Fruit fly (Drosophila melanogaster) whole organism, prepupa: ENCODE results near the gene Hs2st.

Source experiments
- CG10631 ChIP-seq: fragments of 200-800 bp; sonication (Bioruptor generic); optimal IDR thresholded peaks from 2 replicates; lab custom pipeline; 2016; ENCODE audit warnings: missing biosample characterization, missing genetic modification characterization
- CG10669 ChIP-seq: fragments of 200-800 bp; sonication (Bioruptor generic); optimal IDR thresholded peaks from 3 replicates; lab custom pipeline; 2018; ENCODE audit warnings: missing biosample characterization, mild to moderate bottlenecking, missing genetic modification characterization, moderate library complexity
- CG11294 ChIP-seq: fragments of 200-800 bp; sonication (Bioruptor generic); IDR thresholded peaks from 2 replicates; pipeline ENCODE4 v1.3.6; 2022; ENCODE audit warnings: missing biosample characterization, missing genetic modification characterization
- CG11762 ChIP-seq: fragments of 200-800 bp; sonication (Bioruptor generic); optimal IDR thresholded peaks from 3 replicates; lab custom pipeline; 2016; ENCODE audit warnings: missing biosample characterization, missing genetic modification characterization; ENCODE audit not compliant: insufficient read depth
- CG1621 ChIP-seq: fragments of 200-800 bp; sonication (Bioruptor generic); optimal IDR thresholded peaks from 3 replicates; lab custom pipeline; 2018; ENCODE audit warnings: missing biosample characterization, mild to moderate bottlenecking, missing genetic modification characterization
- CG16779 ChIP-seq: fragments of 200-800 bp; sonication (Bioruptor generic); optimal IDR thresholded peaks from 3 replicates; lab custom pipeline; 2017; ENCODE audit warnings: missing biosample characterization, mild to moderate bottlenecking, missing genetic modification characterization
- CG3032 ChIP-seq: fragments of 200-800 bp; optimal IDR thresholded peaks from 2 replicates; lab custom pipeline; 2019; ENCODE audit warnings: missing biosample characterization, mild to moderate bottlenecking, missing genetic modification characterization, moderate library complexity
- CG31627 ChIP-seq: fragments of 200-800 bp; sonication (Bioruptor generic); optimal IDR thresholded peaks from 3 replicates; lab custom pipeline; 2016; ENCODE audit warnings: missing biosample characterization, missing genetic modification characterization
- CG32006 ChIP-seq: fragments of 200-800 bp; sonication (Bioruptor generic); optimal IDR thresholded peaks from 3 replicates; lab custom pipeline; 2017; ENCODE audit warnings: missing biosample characterization, mild to moderate bottlenecking, missing genetic modification characterization
- CG34406 ChIP-seq: fragments of 200-800 bp; sonication (Bioruptor generic); optimal IDR thresholded peaks from 3 replicates; lab custom pipeline; 2016; ENCODE audit warnings: missing biosample characterization, missing genetic modification characterization
- CG3919 ChIP-seq: fragments of 200-800 bp; sonication (Bioruptor generic); optimal IDR thresholded peaks from 3 replicates; lab custom pipeline; 2016; ENCODE audit warnings: missing biosample characterization, missing genetic modification characterization
- CG4318 ChIP-seq: fragments of 200-800 bp; sonication (Bioruptor generic); optimal IDR thresholded peaks from 3 replicates; lab custom pipeline; 2017; ENCODE audit warnings: missing biosample characterization, mild to moderate bottlenecking, missing genetic modification characterization
- CG6163 ChIP-seq: fragments of 200-800 bp; sonication (Bioruptor generic); IDR thresholded peaks from 3 replicates; pipeline ENCODE4 v1.3.6; 2022; ENCODE audit warnings: missing biosample characterization, missing genetic modification characterization
- CG6276 ChIP-seq: fragments of 200-800 bp; sonication (Bioruptor generic); optimal IDR thresholded peaks from 2 replicates; lab custom pipeline; 2017; ENCODE audit warnings: missing biosample characterization, mild to moderate bottlenecking, missing genetic modification characterization
- CG6808 ChIP-seq: fragments of 200-800 bp; sonication (Bioruptor generic); optimal IDR thresholded peaks from 3 replicates; lab custom pipeline; 2017; ENCODE audit warnings: missing biosample characterization, missing genetic modification characterization, mild to moderate bottlenecking, moderate library complexity, missing genetic modification reagents
- CG7368 ChIP-seq: fragments of 200-800 bp; sonication (Bioruptor generic); optimal IDR thresholded peaks from 3 replicates; lab custom pipeline; 2016; ENCODE audit warnings: missing biosample characterization, missing genetic modification characterization
- CG8319 ChIP-seq: fragments of 200-800 bp; sonication (Bioruptor generic); optimal IDR thresholded peaks from 3 replicates; lab custom pipeline; 2016; ENCODE audit warnings: missing biosample characterization, missing genetic modification characterization
- CG9139 ChIP-seq: fragments of 200-800 bp; sonication (Bioruptor generic); optimal IDR thresholded peaks from 3 replicates; lab custom pipeline; 2017; ENCODE audit warnings: missing biosample characterization, mild to moderate bottlenecking, missing genetic modification characterization
- Eip93F ChIP-seq: fragments of 200-800 bp; sonication (Bioruptor generic); optimal IDR thresholded peaks from 2 replicates; lab custom pipeline; 2016; ENCODE audit warnings: missing biosample characterization, mild to moderate bottlenecking, missing genetic modification characterization
- Ets96B ChIP-seq: fragments of 200-800 bp; optimal IDR thresholded peaks from 2 replicates; lab custom pipeline; 2019; ENCODE audit warnings: missing biosample characterization, mild to moderate bottlenecking, missing genetic modification characterization, moderate library complexity
- Gug ChIP-seq: fragments of 200-800 bp; sonication (Bioruptor generic); IDR thresholded peaks from 2 replicates; pipeline ENCODE4 v1.3.6; 2022; ENCODE audit warnings: missing biosample characterization, missing genetic modification characterization
- Hr38 ChIP-seq: sonication (Bioruptor generic); optimal IDR thresholded peaks from 2 replicates; lab custom pipeline; 2016; ENCODE audit warnings: missing biosample characterization, missing genetic modification characterization
- Hr39 ChIP-seq: fragments of 200-800 bp; sonication (Bioruptor generic); optimal IDR thresholded peaks from 2 replicates; lab custom pipeline; 2016; ENCODE audit warnings: missing biosample characterization, missing genetic modification characterization
- Hr4 ChIP-seq: fragments of 200-800 bp; sonication (Bioruptor generic); optimal IDR thresholded peaks from 3 replicates; lab custom pipeline; 2016; ENCODE audit warnings: missing biosample characterization, missing genetic modification characterization
- Lpt ChIP-seq: fragments of 200-800 bp; sonication (Bioruptor generic); optimal IDR thresholded peaks from 3 replicates; lab custom pipeline; 2016; ENCODE audit warnings: missing biosample characterization, missing genetic modification characterization
- Met ChIP-seq: fragments of 200-800 bp; sonication (Bioruptor generic); optimal IDR thresholded peaks from 3 replicates; lab custom pipeline; 2016; ENCODE audit warnings: missing biosample characterization, missing genetic modification characterization
- OdsH ChIP-seq: fragments of 200-800 bp; sonication (Bioruptor generic); optimal IDR thresholded peaks from 3 replicates; lab custom pipeline; 2016; ENCODE audit warnings: missing biosample characterization, missing genetic modification characterization
- Smox ChIP-seq: fragments of 200-800 bp; sonication (Bioruptor generic); optimal IDR thresholded peaks from 3 replicates; lab custom pipeline; 2016; ENCODE audit warnings: missing biosample characterization, missing genetic modification characterization
- Sox102F ChIP-seq: fragments of 200-800 bp; sonication (Bioruptor generic); optimal IDR thresholded peaks from 2 replicates; lab custom pipeline; 2016; ENCODE audit warnings: missing biosample characterization, mild to moderate bottlenecking, missing genetic modification characterization
- Sox14 ChIP-seq: fragments of 200-800 bp; sonication (Bioruptor generic); optimal IDR thresholded peaks from 3 replicates; lab custom pipeline; 2016; ENCODE audit warnings: missing biosample characterization, missing genetic modification characterization
- Sox15 ChIP-seq: fragments of 200-800 bp; sonication (Bioruptor generic); optimal IDR thresholded peaks from 3 replicates; lab custom pipeline; 2016; ENCODE audit warnings: missing biosample characterization, missing genetic modification characterization
- achi ChIP-seq: fragments of 200-800 bp; sonication (Bioruptor generic); optimal IDR thresholded peaks from 3 replicates; lab custom pipeline; 2016; ENCODE audit warnings: missing biosample characterization, missing genetic modification characterization
- acj6 ChIP-seq: fragments of 200-800 bp; sonication (Bioruptor generic); optimal IDR thresholded peaks from 3 replicates; lab custom pipeline; 2016; ENCODE audit warnings: missing biosample characterization, missing genetic modification characterization
- cyc ChIP-seq: fragments of 200-800 bp; sonication (Bioruptor generic); optimal IDR thresholded peaks from 3 replicates; lab custom pipeline; 2016; ENCODE audit warnings: missing biosample characterization, missing genetic modification characterization
- dac ChIP-seq: fragments of 200-800 bp; sonication (Bioruptor generic); optimal IDR thresholded peaks from 2 replicates; lab custom pipeline; 2017; ENCODE audit warnings: missing biosample characterization, mild to moderate bottlenecking, missing genetic modification characterization
- dsx ChIP-seq: fragments of 200-800 bp; optimal IDR thresholded peaks from 3 replicates; lab custom pipeline; 2019; ENCODE audit warnings: missing biosample characterization, mild to moderate bottlenecking, missing genetic modification characterization, moderate library complexity; ENCODE audit not compliant: poor library complexity, severe bottlenecking
- eg ChIP-seq: fragments of 200-800 bp; sonication (Bioruptor generic); IDR thresholded peaks from 3 replicates; pipeline ENCODE4 v1.3.6; 2022; ENCODE audit warnings: missing biosample characterization, missing genetic modification characterization
- fd85E ChIP-seq: fragments of 200-800 bp; sonication (Bioruptor generic); optimal IDR thresholded peaks from 3 replicates; lab custom pipeline; 2016; ENCODE audit warnings: missing biosample characterization, missing genetic modification characterization
- fkh ChIP-seq: fragments of 200-800 bp; sonication (Bioruptor generic); optimal IDR thresholded peaks from 3 replicates; lab custom pipeline; 2017; ENCODE audit warnings: missing biosample characterization, mild to moderate bottlenecking, missing genetic modification characterization, moderate library complexity
- lz ChIP-seq: fragments of 200-800 bp; sonication (Bioruptor generic); optimal IDR thresholded peaks from 3 replicates; lab custom pipeline; 2016; ENCODE audit warnings: missing biosample characterization, missing genetic modification characterization
- net ChIP-seq: fragments of 200-800 bp; sonication (Bioruptor generic); optimal IDR thresholded peaks from 3 replicates; lab custom pipeline; 2016; ENCODE audit warnings: missing biosample characterization, missing genetic modification characterization
- pdm3 ChIP-seq: fragments of 200-800 bp; sonication (Bioruptor generic); optimal IDR thresholded peaks from 3 replicates; lab custom pipeline; 2016; ENCODE audit warnings: missing biosample characterization, missing genetic modification characterization
- salr ChIP-seq, 2 experiments: fragments of 200-800 bp; sonication (Bioruptor generic); optimal IDR thresholded peaks; 3 replicates each; lab custom pipeline; 2016 to 2018; ENCODE audit warnings: missing biosample characterization in 2 of 2, missing genetic modification characterization in 2 of 2, mild to moderate bottlenecking in 1 of 2
- spab ChIP-seq: fragments of 200-800 bp; sonication (Bioruptor generic); optimal IDR thresholded peaks from 2 replicates; lab custom pipeline; 2017; ENCODE audit warnings: missing biosample characterization, mild to moderate bottlenecking, missing genetic modification characterization, missing genetic modification reagents
- ss ChIP-seq, 2 experiments: fragments of 200-800 bp; sonication (Bioruptor generic); optimal IDR thresholded peaks; 2 replicates in 1 of 2; 3 replicates in 1 of 2; lab custom pipeline; 2017 to 2018; ENCODE audit warnings: mild to moderate bottlenecking in 2 of 2, missing biosample characterization in 2 of 2, missing genetic modification characterization in 2 of 2, moderate library complexity in 1 of 2
- svp ChIP-seq: fragments of 200-800 bp; sonication (Bioruptor generic); peaks from one replicate; lab custom pipeline; 2016; ENCODE audit warnings: missing biosample characterization, missing genetic modification characterization
- vri ChIP-seq: fragments of 200-800 bp; sonication (Bioruptor generic); optimal IDR thresholded peaks from 3 replicates; lab custom pipeline; 2016; ENCODE audit warnings: missing biosample characterization, mild to moderate bottlenecking, missing genetic modification characterization

Hs2st gene

DNA sequence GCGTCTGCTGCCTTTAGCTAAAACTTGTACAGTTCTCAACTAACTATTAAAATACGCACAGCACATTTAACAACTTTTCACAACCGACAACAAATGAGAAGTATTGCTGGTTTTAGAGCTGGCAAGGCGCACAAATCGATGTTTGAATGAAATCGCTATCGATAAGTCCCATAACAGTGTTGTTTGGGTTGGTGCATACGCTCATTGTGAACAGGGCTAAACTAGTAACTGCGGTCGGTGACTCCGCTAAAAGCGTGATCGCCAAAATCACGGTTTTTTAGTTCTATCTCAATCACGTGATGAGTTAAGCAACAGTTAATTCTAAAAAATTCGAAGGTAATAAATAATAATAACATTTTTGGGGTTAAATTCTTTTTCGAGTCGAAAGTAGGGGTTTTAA lies 8.8 kb upstream of the Hs2st start, which contains the start of gene Top2 (continued):
- TF ChIP-seq cyc (peak; percentile 27), Ets96B (tag; lab: Kevin White, UChicago) (no peak), ss (GFP tag; optimal IDR thresholded peaks at IDR 0.05; lab: Kevin White, UChicago) (no peak), acj6 (no peak), Smox (GFP tag; lab: Kevin White, UChicago) (peak; percentile 17), CG11294 (no peak), Eip93F (GFP tag; lab: Kevin White, UChicago) (no peak), CG1621 (tag; lab: Kevin White, UChicago) (no peak), Sox15 (GFP tag; lab: Kevin White, UChicago) (no peak), CG6808 (GFP tag; lab: Kevin White, UChicago) (no peak), Sox102F (GFP tag; lab: Kevin White, UChicago) (no peak), svp (no peak), net (no peak), Gug (GFP tag; lab: Robert Waterston, UW) (no peak)
- TF ChIP-seq, all 60 proteins: peak for 8

dm6 chr2L:19452535-19453317 lies 8.2 kb upstream of the Hs2st start:
- no peak for TF ChIP-seq fd85E (GFP tag; lab: Kevin White, UChicago)
- TF ChIP-seq CG34406 (GFP tag; lab: Kevin White, UChicago): peak; percentile 10
- peak; percentile 40 for TF ChIP-seq Sox14
- no peak for TF ChIP-seq CG10669 (GFP tag; lab: Kevin White, UChicago)
- TF ChIP-seq salr (GFP tag; optimal IDR thresholded peaks at IDR 0.05; lab: Kevin White, UChicago): peak in 1 of 2 experiments; percentile 3
- no peak for TF ChIP-seq CG8319 (GFP tag; lab: Kevin White, UChicago)
- no peak for TF ChIP-seq CG3032 (tag; lab: Kevin White, UChicago)
- no peak for TF ChIP-seq Ets96B (tag; lab: Kevin White, UChicago)
- TF ChIP-seq Hr4 (GFP tag; lab: Kevin White, UChicago): peak; percentile 69
- TF ChIP-seq CG9139 (GFP tag; lab: Kevin White, UChicago): no peak
- TF ChIP-seq CG31627 (GFP tag; lab: Kevin White, UChicago): peak; percentile 37
- TF ChIP-seq CG10631: peak; percentile 37
- TF ChIP-seq dsx: no peak
- TF ChIP-seq CG6276 (GFP tag; lab: Kevin White, UChicago): peak; percentile 39
- TF ChIP-seq CG6163 (GFP tag; lab: Robert Waterston, UW): 0 out of 3 replicates have a peak, but pooled peaks have one; percentile 61
- TF ChIP-seq spab (GFP tag; lab: Kevin White, UChicago): no peak
- TF ChIP-seq Hr39 (GFP tag; lab: Kevin White, UChicago): peak; percentile 17
- no peak for TF ChIP-seq CG11762 (GFP tag; lab: Kevin White, UChicago)
- no peak for TF ChIP-seq Sox102F (GFP tag; lab: Kevin White, UChicago)
- TF ChIP-seq Lpt (GFP tag; lab: Kevin White, UChicago): peak; percentile 9
- no peak for TF ChIP-seq CG4318 (GFP tag; lab: Kevin White, UChicago)
- TF ChIP-seq achi (GFP tag; lab: Kevin White, UChicago): peak; percentile 49
- TF ChIP-seq CG6808 (GFP tag; lab: Kevin White, UChicago): peak; percentile 38
- peak; percentile 13 for TF ChIP-seq cyc
- no peak for TF ChIP-seq CG7368 (GFP tag; lab: Kevin White, UChicago)
- peak; percentile 54 for TF ChIP-seq svp
- peak; percentile 35 for TF ChIP-seq CG3919 (GFP tag; lab: Kevin White, UChicago)
- TF ChIP-seq vri: no peak
- no peak for TF ChIP-seq Hr38
- TF ChIP-seq ss (GFP tag; optimal IDR thresholded peaks at IDR 0.05; lab: Kevin White, UChicago): peak in 1 of 2 experiments; percentile 24
- TF ChIP-seq eg (GFP tag; lab: Robert Waterston, UW): peak; percentile 62; the same call in 2 of the 3 replicates
- peak; percentile 43 for TF ChIP-seq OdsH (GFP tag; lab: Kevin White, UChicago)
- TF ChIP-seq lz: peak; percentile 39
- TF ChIP-seq CG11294: peak; percentile 18; the same call in 1 of the 2 replicates
- TF ChIP-seq CG16779 (tag; lab: Kevin White, UChicago): no peak
- TF ChIP-seq dac (GFP tag; lab: Kevin White, UChicago): peak; percentile 29
- no peak for TF ChIP-seq fkh
- peak; percentile 58 for TF ChIP-seq CG32006 (GFP tag; lab: Kevin White, UChicago)
- peak; percentile 41 for TF ChIP-seq pdm3 (GFP tag; lab: Kevin White, UChicago)
- peak; percentile 27 for TF ChIP-seq net
- peak; percentile 30 for TF ChIP-seq Smox (GFP tag; lab: Kevin White, UChicago)
- no peak for TF ChIP-seq Met (GFP tag; lab: Kevin White, UChicago)
